Fruit fly (Drosophila melanogaster) whole organism, prepupa: ENCODE data around the gene Spc105R.

ENCODE experiments used
- CG6163 ChIP-seq: fragments of 200-800 bp; sonication (Bioruptor generic); IDR thresholded peaks from 3 replicates; pipeline ENCODE4 v1.3.6; 2022; ENCODE audit warnings: missing biosample characterization, missing genetic modification characterization
- CG8632 ChIP-seq: fragments of 200-800 bp; sonication (Bioruptor generic); optimal IDR thresholded peaks from 3 replicates; lab custom pipeline; 2016; ENCODE audit warnings: missing biosample characterization, missing genetic modification characterization
- Smox ChIP-seq: fragments of 200-800 bp; sonication (Bioruptor generic); optimal IDR thresholded peaks from 3 replicates; lab custom pipeline; 2016; ENCODE audit warnings: missing biosample characterization, missing genetic modification characterization

DNA sequence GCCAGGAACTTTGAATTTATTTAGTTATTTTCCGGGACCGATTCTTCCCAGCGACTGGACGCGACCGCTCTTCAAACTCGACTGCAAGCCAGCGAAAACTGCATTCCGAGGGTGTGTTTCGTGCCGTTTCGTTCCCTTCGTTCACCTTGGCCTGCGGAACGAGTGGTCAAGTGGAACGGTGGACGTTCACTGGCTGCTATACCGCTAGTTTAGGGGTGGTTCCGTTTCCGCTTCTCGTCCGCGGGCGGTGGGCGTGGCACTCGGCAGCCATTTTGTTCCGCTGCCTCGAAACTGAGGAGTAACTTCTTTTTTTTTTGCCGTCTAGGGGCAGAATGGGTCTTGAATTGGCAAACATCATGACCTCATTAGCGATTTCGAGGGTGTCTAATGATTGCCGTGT, 7.5 kb upstream of the Spc105R start, which contains the start of gene Six4:
- TF ChIP-seq CG6163 (GFP tag; lab: Robert Waterston, UW) (no peak), Smox (no peak), CG8632 (GFP tag; lab: Kevin White, UChicago) (no peak)
